Worm (Caenorhabditis elegans): Measurements from ENCODE around the gene adal-1.

adal-1 gene

DNA sequence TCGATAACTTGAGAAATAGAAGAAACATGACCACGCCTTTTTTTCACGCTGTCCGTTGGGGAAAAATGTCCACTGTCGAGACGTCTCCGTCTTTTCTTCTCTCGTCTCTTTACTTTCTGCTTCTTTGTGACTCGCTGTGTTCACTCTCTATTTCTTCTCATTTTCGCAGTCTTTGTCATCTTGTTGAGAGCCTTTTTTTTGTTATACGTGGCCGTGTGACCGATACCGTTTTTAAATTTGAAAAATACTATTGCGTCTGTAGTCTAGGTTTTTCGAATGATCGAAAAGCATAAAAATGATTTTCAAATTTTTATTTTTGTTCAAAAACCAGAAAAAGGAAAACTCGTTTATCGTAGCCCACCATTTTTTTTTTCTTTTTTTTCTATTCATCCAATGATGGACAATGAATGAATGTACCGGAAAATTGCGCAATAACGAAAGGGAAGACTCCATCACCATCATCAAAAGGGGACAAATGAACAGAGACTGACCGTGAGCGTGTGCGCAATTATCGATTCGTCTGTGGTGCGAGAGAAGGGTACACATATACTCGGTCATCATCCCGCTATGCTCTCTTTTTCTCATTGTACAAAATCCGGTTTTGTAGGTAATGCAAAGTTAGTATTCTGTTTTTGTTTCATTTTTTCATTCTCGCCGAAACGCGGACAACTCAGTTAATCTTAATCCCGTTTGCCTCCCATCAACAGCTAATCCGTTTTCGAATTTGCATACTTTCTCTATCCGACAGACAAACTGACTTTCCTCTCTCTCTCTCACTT is 49.0 kb downstream of the adal-1 start:
- TF ChIP-seq Y56A3A.18 (GFP tag; IDR thresholded peaks at IDR 0.05) = no peak
- peak; percentile 16; the same call in 1 of the 2 replicates for TF ChIP-seq hmg-1.2 (GFP tag; IDR thresholded peaks at IDR 0.05)
- no peak for TF ChIP-seq attf-3 (GFP tag; conservative IDR thresholded peaks at IDR 0.05)
- TF ChIP-seq pbrm-1 (GFP tag; IDR thresholded peaks at IDR 0.05) = 0 out of 2 replicates have a peak, but pooled peaks have one; percentile 18
- TF ChIP-seq cebp-1 (GFP tag; IDR thresholded peaks at IDR 0.05) = no peak
- peak; percentile 1 for TF ChIP-seq cebp-1 (tag; optimal IDR thresholded peaks at IDR 0.05)
- TF ChIP-seq ets-4 (GFP tag; optimal IDR thresholded peaks at IDR 0.05) = no peak
- TF ChIP-seq ZK185.1 (tag; optimal IDR thresholded peaks at IDR 0.05; ENCODE audit: poor library complexity, severe bottlenecking) = no peak
- no peak for TF ChIP-seq lir-1 (GFP tag; conservative IDR thresholded peaks at IDR 0.05)
- no peak for TF ChIP-seq ztf-3 (GFP tag; optimal IDR thresholded peaks at IDR 0.05)
- TF ChIP-seq ztf-6 (GFP tag; IDR thresholded peaks at IDR 0.05) = no peak

DNA sequence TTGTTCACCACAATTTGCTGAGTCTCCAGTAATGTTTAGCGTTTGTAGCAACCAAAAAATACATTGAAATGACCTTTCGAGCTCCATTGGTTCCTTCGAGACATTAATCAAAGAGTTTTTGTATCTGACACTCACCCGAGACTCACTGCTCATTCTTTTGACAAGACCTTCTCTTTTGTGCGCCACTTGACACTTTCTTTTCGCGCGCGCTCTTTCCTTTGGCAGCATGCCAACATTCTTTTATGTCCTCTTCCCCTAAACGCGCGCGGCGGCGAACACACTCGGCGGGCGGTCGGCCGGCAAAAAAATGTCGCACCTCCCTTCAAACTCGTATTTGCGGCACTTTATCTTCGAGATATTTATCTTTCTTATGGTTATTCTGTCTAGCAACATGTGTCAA is 49.8 kb downstream of the adal-1 start:
- TF ChIP-seq xnd-1 (tag; optimal IDR thresholded peaks at IDR 0.05) (peak; percentile 19), zfh-2 (GFP tag; conservative IDR thresholded peaks at IDR 0.05) (peak; percentile 71), madf-10 (tag; optimal IDR thresholded peaks at IDR 0.05) (peak; percentile 96), egl-18 (GFP tag; IDR thresholded peaks at IDR 0.05) (no peak), sptf-2 (GFP tag; optimal IDR thresholded peaks at IDR 0.05) (no peak), madf-3 (GFP tag; IDR thresholded peaks at IDR 0.05) (peak; percentile 67; the same call in 1 of the 2 replicates), madf-6 (GFP tag; IDR thresholded peaks at IDR 0.05) (peak; percentile 69), efl-1 (GFP tag; optimal IDR thresholded peaks at IDR 0.05) (peak; percentile 53), athp-1 (tag; optimal IDR thresholded peaks at IDR 0.05) (no peak), nfyb-1 (GFP tag; IDR thresholded peaks at IDR 0.05) (0 out of 2 replicates have a peak, but pooled peaks have one; percentile 11), mcd-1 (GFP tag; IDR thresholded peaks at IDR 0.05) (peak; percentile 27; the same call in 1 of the 2 replicates), ceh-27 (GFP tag; optimal IDR thresholded peaks at IDR 0.05) (peak; percentile 5), die-1 (tag; optimal IDR thresholded peaks at IDR 0.05) (no peak), D2030.7 (GFP tag; IDR thresholded peaks at IDR 0.05) (0 out of 2 replicates have a peak, but pooled peaks have one; percentile 19)

DNA sequence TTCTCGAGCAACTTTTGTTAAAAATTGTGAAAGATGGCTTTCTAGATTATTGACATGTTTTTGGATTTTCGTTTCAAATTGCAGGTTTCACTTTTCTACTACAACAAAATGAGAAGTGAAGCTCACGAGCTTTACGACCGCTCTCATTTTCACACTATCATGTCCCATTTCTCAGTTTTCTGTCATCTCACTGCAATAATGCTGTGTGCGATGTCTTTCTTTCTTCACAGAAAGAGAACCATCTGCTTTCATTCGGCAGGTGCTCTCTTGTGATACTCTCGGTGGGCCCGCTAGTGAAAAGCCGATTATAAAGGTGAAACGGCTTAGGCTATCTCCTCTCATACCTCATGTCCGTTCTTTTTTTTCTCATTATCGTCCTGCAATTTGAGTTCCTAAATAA is 50.2 kb downstream of the adal-1 start:
- TF ChIP-seq ceh-100 (GFP tag; IDR thresholded peaks at IDR 0.05) = 0 out of 2 replicates have a peak, but pooled peaks have one; percentile 1
- no peak for TF ChIP-seq hmg-20 (GFP tag; IDR thresholded peaks at IDR 0.05)

DNA sequence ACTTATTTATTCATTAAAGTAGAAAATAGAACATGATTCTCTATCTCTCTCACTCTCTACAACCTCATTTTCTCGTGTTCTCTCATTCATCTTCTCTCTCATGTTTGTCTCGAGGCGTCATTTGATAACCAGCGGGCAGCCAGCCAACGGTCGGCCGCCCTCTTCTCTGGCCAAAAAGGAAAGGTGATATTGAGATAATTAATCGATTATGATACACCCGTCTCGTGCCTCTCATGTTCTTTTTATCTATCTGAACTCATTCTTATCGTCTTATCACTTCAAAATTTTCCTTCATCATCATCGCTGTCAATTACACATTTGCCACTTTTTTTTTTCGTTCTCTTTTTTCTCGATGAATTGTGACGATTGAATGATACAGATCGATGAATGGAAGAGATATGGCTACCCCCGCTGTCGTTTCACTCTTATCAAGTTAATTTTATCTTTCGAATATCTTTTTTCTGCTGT is 50.8 kb downstream of the adal-1 start:
- peak; percentile 62; the same call in 1 of the 2 replicates for TF ChIP-seq zfh-2 (GFP tag; conservative IDR thresholded peaks at IDR 0.05)
- TF ChIP-seq mel-28 (tag; optimal IDR thresholded peaks at IDR 0.05; ENCODE audit: borderline replicate concordance) = no peak
- peak; percentile 88 for TF ChIP-seq dox-1 (GFP tag; IDR thresholded peaks at IDR 0.05)
- no peak for TF ChIP-seq Y53F4B.3 (GFP tag; IDR thresholded peaks at IDR 0.05)
- TF ChIP-seq tlf-1 (GFP tag; optimal IDR thresholded peaks at IDR 0.05) = peak; percentile 58
- 0 out of 2 replicates have a peak, but pooled peaks have one; percentile 30 for TF ChIP-seq Y95B8A.8 (GFP tag; IDR thresholded peaks at IDR 0.05)
- TF ChIP-seq die-1 (tag; optimal IDR thresholded peaks at IDR 0.05) = peak; percentile 60
- TF ChIP-seq lin-26 (GFP tag; IDR thresholded peaks at IDR 0.05) = 0 out of 2 replicates have a peak, but pooled peaks have one; percentile 16
- TF ChIP-seq nfyb-1 (GFP tag; IDR thresholded peaks at IDR 0.05) = peak; percentile 76
- no peak for TF ChIP-seq cebp-1 (GFP tag; IDR thresholded peaks at IDR 0.05)
- peak; percentile 79 for TF ChIP-seq cebp-1 (tag; optimal IDR thresholded peaks at IDR 0.05)
- peak; percentile 20 for TF ChIP-seq pha-4 (tag; optimal IDR thresholded peaks at IDR 0.05)
- no peak for TF ChIP-seq sea-2 (GFP tag; IDR thresholded peaks at IDR 0.05)
- TF ChIP-seq nhr-27 (tag; optimal IDR thresholded peaks at IDR 0.05) = no peak
- peak; percentile 30; the same call in 1 of the 2 replicates for TF ChIP-seq hmg-1.2 (GFP tag; IDR thresholded peaks at IDR 0.05)
- TF ChIP-seq K11D2.4 (GFP tag; IDR thresholded peaks at IDR 0.05) = peak; percentile 51
- 0 out of 2 replicates have a peak, but pooled peaks have one; percentile 17 for TF ChIP-seq ceh-100 (GFP tag; IDR thresholded peaks at IDR 0.05)
- peak; percentile 85 for TF ChIP-seq somi-1 (GFP tag; optimal IDR thresholded peaks at IDR 0.05)
- peak; percentile 88 for TF ChIP-seq lin-40 (tag; optimal IDR thresholded peaks at IDR 0.05)
- peak; percentile 74 for TF ChIP-seq C06A6.2 (GFP tag; conservative IDR thresholded peaks at IDR 0.05)
- no peak for TF ChIP-seq lsy-27 (tag; optimal IDR thresholded peaks at IDR 0.05; ENCODE audit: borderline replicate concordance, insufficient read depth)
